Fruit fly (Drosophila melanogaster) whole organism, embryonic: ENCODE data around the gene Mks1.

ENCODE experiments used
- C15 ChIP-seq: fragments of 200-800 bp; sonication (Bioruptor generic); IDR thresholded peaks from 3 replicates; pipeline ENCODE4 v1.3.6; 2022; ENCODE audit warnings: missing biosample characterization, missing genetic modification characterization
- CG13287 ChIP-seq: fragments of 200-800 bp; sonication (Bioruptor generic); IDR thresholded peaks from 2 replicates; pipeline ENCODE4 v1.3.6; 2022; ENCODE audit warnings: missing biosample characterization, missing genetic modification characterization; ENCODE audit not compliant: partially characterized antibody
- CG13296 ChIP-seq: fragments of 200-800 bp; sonication (Bioruptor generic); optimal IDR thresholded peaks from 3 replicates; lab custom pipeline; 2018; ENCODE audit warnings: missing biosample characterization, mild to moderate bottlenecking, missing genetic modification characterization
- CG13424 ChIP-seq: fragments of 200-800 bp; sonication (Bioruptor generic); optimal IDR thresholded peaks from 2 replicates; lab custom pipeline; 2019; ENCODE audit warnings: missing biosample characterization, mild to moderate bottlenecking, missing genetic modification characterization, moderate library complexity
- CG15269 ChIP-seq: fragments of 200-800 bp; sonication (Bioruptor generic); optimal IDR thresholded peaks from 2 replicates; lab custom pipeline; 2018; ENCODE audit warnings: missing biosample characterization, mild to moderate bottlenecking, missing genetic modification characterization, moderate library complexity
- CG1603 ChIP-seq: fragments of 200-800 bp; sonication (Bioruptor generic); optimal IDR thresholded peaks from 2 replicates; lab custom pipeline; 2019; ENCODE audit warnings: missing biosample characterization, mild to moderate bottlenecking, missing genetic modification characterization, moderate library complexity
- CG16815 ChIP-seq: fragments of 200-800 bp; sonication (Bioruptor generic); optimal IDR thresholded peaks from 3 replicates; lab custom pipeline; 2017; ENCODE audit warnings: missing biosample characterization, mild to moderate bottlenecking, missing genetic modification characterization
- CG17328 ChIP-seq: fragments of 200-800 bp; sonication (Bioruptor generic); IDR thresholded peaks from 2 replicates; pipeline ENCODE4 v1.3.6; 2022; ENCODE audit warnings: missing biosample characterization, missing genetic modification characterization
- CG18476 ChIP-seq: fragments of 200-800 bp; sonication (Bioruptor generic); optimal IDR thresholded peaks from 2 replicates; lab custom pipeline; 2016; ENCODE audit warnings: missing biosample characterization, mild to moderate bottlenecking, missing genetic modification characterization
- CG2889 ChIP-seq: fragments of 200-800 bp; sonication (Bioruptor generic); IDR thresholded peaks from 3 replicates; pipeline ENCODE4 v1.3.6; 2022; ENCODE audit warnings: missing biosample characterization, missing genetic modification characterization
- CG30403 ChIP-seq: fragments of 200-800 bp; sonication (Bioruptor generic); optimal IDR thresholded peaks from 3 replicates; lab custom pipeline; 2016; ENCODE audit warnings: missing biosample characterization, missing genetic modification characterization
- CG4820 ChIP-seq: fragments of 200-800 bp; sonication (Bioruptor generic); optimal IDR thresholded peaks from 3 replicates; lab custom pipeline; 2016; ENCODE audit warnings: missing biosample characterization, missing genetic modification characterization
- CG5180 ChIP-seq: fragments of 200-800 bp; sonication (Bioruptor generic); optimal IDR thresholded peaks from 3 replicates; lab custom pipeline; 2017; ENCODE audit warnings: missing biosample characterization, missing genetic modification characterization, mild to moderate bottlenecking, moderate library complexity, missing genetic modification reagents
- CG6272 ChIP-seq: fragments of 200-800 bp; sonication (Bioruptor generic); IDR thresholded peaks from 2 replicates; pipeline ENCODE4 v1.3.6; 2022; ENCODE audit warnings: missing biosample characterization, missing genetic modification characterization
- CG6765 ChIP-seq: fragments of 200-800 bp; sonication (Bioruptor generic); optimal IDR thresholded peaks from 3 replicates; lab custom pipeline; 2017; ENCODE audit warnings: missing biosample characterization, mild to moderate bottlenecking, missing genetic modification characterization
- CG6813 ChIP-seq: fragments of 200-800 bp; sonication (Bioruptor generic); optimal IDR thresholded peaks from 2 replicates; lab custom pipeline; 2017; ENCODE audit warnings: missing biosample characterization, missing genetic modification characterization, mild to moderate bottlenecking, moderate library complexity, missing genetic modification reagents
- CG7271 ChIP-seq: fragments of 200-800 bp; sonication (Bioruptor generic); optimal IDR thresholded peaks from 2 replicates; lab custom pipeline; 2018; ENCODE audit warnings: missing biosample characterization, mild to moderate bottlenecking, missing genetic modification characterization, moderate library complexity
- CG8944 ChIP-seq: fragments of 200-800 bp; sonication (Bioruptor generic); optimal IDR thresholded peaks from 3 replicates; lab custom pipeline; 2016; ENCODE audit warnings: missing biosample characterization, missing genetic modification characterization
- CkIIα-i1 ChIP-seq: fragments of 200-800 bp; sonication (Bioruptor generic); IDR thresholded peaks from 2 replicates; pipeline ENCODE4 v1.3.6; 2022; ENCODE audit warnings: missing biosample characterization, missing genetic modification characterization
- Dek ChIP-seq: fragments of 200-800 bp; sonication (Bioruptor generic); optimal IDR thresholded peaks from 3 replicates; lab custom pipeline; 2019; ENCODE audit warnings: missing biosample characterization, mild to moderate bottlenecking, missing genetic modification characterization, moderate library complexity
- Doc2 ChIP-seq: fragments of 200-800 bp; sonication (Bioruptor generic); IDR thresholded peaks from 2 replicates; pipeline ENCODE4 v1.3.6; 2022; ENCODE audit warnings: missing biosample characterization, missing genetic modification characterization
- Ets65A ChIP-seq: fragments of 200-800 bp; sonication (Bioruptor generic); peaks from one replicate; lab custom pipeline; 2016; ENCODE audit warnings: missing biosample characterization, missing genetic modification characterization
- H15 ChIP-seq: fragments of 200-800 bp; sonication (Bioruptor generic); IDR thresholded peaks from 3 replicates; pipeline ENCODE4 v1.3.6; 2022; ENCODE audit warnings: missing biosample characterization, missing genetic modification characterization
- H2.0 ChIP-seq: fragments of 200-800 bp; sonication (Bioruptor generic); IDR thresholded peaks from 2 replicates; pipeline ENCODE4 v1.3.6; 2022; ENCODE audit warnings: missing biosample characterization, missing genetic modification characterization
- HLH54F ChIP-seq: fragments of 200-800 bp; sonication (Bioruptor generic); optimal IDR thresholded peaks from 3 replicates; lab custom pipeline; 2016; ENCODE audit warnings: missing biosample characterization, missing genetic modification characterization
- Oli ChIP-seq: fragments of 200-800 bp; sonication (Bioruptor generic); optimal IDR thresholded peaks from 2 replicates; lab custom pipeline; 2018; ENCODE audit warnings: missing biosample characterization, mild to moderate bottlenecking, missing genetic modification characterization, moderate library complexity
- Ptx1 ChIP-seq: fragments of 200-800 bp; sonication (Bioruptor generic); IDR thresholded peaks from 2 replicates; pipeline ENCODE4 v1.3.6; 2022; ENCODE audit warnings: missing biosample characterization, missing genetic modification characterization
- Six4 ChIP-seq: fragments of 200-800 bp; sonication (Bioruptor generic); optimal IDR thresholded peaks from 2 replicates; lab custom pipeline; 2016; ENCODE audit warnings: missing biosample characterization, missing genetic modification characterization
- Sox102F ChIP-seq: fragments of 200-800 bp; sonication (Bioruptor generic); optimal IDR thresholded peaks from 2 replicates; lab custom pipeline; 2018; ENCODE audit warnings: missing biosample characterization, mild to moderate bottlenecking, missing genetic modification characterization, moderate library complexity
- Ssrp ChIP-seq: fragments of 200-800 bp; sonication (Bioruptor generic); optimal IDR thresholded peaks from 2 replicates; lab custom pipeline; 2018; ENCODE audit warnings: missing biosample characterization, mild to moderate bottlenecking, missing genetic modification characterization, moderate library complexity
- Usf ChIP-seq: fragments of 200-800 bp; sonication (Bioruptor generic); optimal IDR thresholded peaks from 2 replicates; lab custom pipeline; 2017; ENCODE audit warnings: missing genotype, missing biosample characterization, missing genetic modification characterization
- Xbp1 ChIP-seq: fragments of 200-800 bp; sonication (Bioruptor generic); optimal IDR thresholded peaks from 3 replicates; lab custom pipeline; 2016; ENCODE audit warnings: missing biosample characterization, mild to moderate bottlenecking, missing genetic modification characterization
- Xrp1 ChIP-seq: fragments of 200-800 bp; sonication (Bioruptor generic); IDR thresholded peaks from 2 replicates; pipeline ENCODE4 v1.3.6; 2022; ENCODE audit warnings: missing biosample characterization, missing genetic modification characterization
- al ChIP-seq: fragments of 200-800 bp; sonication (Bioruptor generic); IDR thresholded peaks from 2 replicates; pipeline ENCODE4 v1.3.6; 2022; ENCODE audit warnings: missing biosample characterization, missing genetic modification characterization
- ap ChIP-seq: fragments of 200-800 bp; sonication (Bioruptor generic); IDR thresholded peaks from 2 replicates; pipeline ENCODE4 v1.3.6; 2022; ENCODE audit warnings: missing biosample characterization, missing genetic modification characterization
- btn ChIP-seq: fragments of 200-800 bp; sonication (Bioruptor generic); optimal IDR thresholded peaks from 2 replicates; lab custom pipeline; 2016; ENCODE audit warnings: missing biosample characterization, missing genetic modification characterization
- corto ChIP-seq: fragments of 200-800 bp; sonication (Bioruptor generic); optimal IDR thresholded peaks from 2 replicates; lab custom pipeline; 2016; ENCODE audit warnings: missing biosample characterization, mild to moderate bottlenecking, missing genetic modification characterization, moderate library complexity
- crc ChIP-seq: fragments of 200-800 bp; sonication (Bioruptor generic); optimal IDR thresholded peaks from 2 replicates; lab custom pipeline; 2016; ENCODE audit warnings: missing biosample characterization, missing genetic modification characterization
- da ChIP-seq: fragments of 200-800 bp; sonication (Bioruptor generic); optimal IDR thresholded peaks from 2 replicates; lab custom pipeline; 2016; ENCODE audit warnings: missing biosample characterization, missing genetic modification characterization
- dati ChIP-seq: fragments of 200-800 bp; sonication (Bioruptor generic); IDR thresholded peaks from 2 replicates; pipeline ENCODE4 v1.3.6; 2022; ENCODE audit warnings: missing biosample characterization, missing genetic modification characterization
- dmrt99B ChIP-seq: fragments of 200-800 bp; sonication (Bioruptor generic); optimal IDR thresholded peaks from 2 replicates; lab custom pipeline; 2018; ENCODE audit warnings: missing biosample characterization, mild to moderate bottlenecking, missing genetic modification characterization, moderate library complexity
- ems ChIP-seq: fragments of 200-800 bp; sonication (Bioruptor generic); optimal IDR thresholded peaks from 3 replicates; lab custom pipeline; 2016; ENCODE audit warnings: missing biosample characterization, missing genetic modification characterization
- grau ChIP-seq: fragments of 200-800 bp; optimal IDR thresholded peaks from 3 replicates; lab custom pipeline; 2019; ENCODE audit warnings: missing biosample characterization, mild to moderate bottlenecking, missing genetic modification characterization, moderate library complexity
- jumu ChIP-seq: fragments of 200-800 bp; sonication (Bioruptor generic); optimal IDR thresholded peaks from 3 replicates; lab custom pipeline; 2016; ENCODE audit warnings: missing biosample characterization, missing genetic modification characterization
- org-1 ChIP-seq: fragments of 200-800 bp; sonication (Bioruptor generic); optimal IDR thresholded peaks from 2 replicates; lab custom pipeline; 2017; ENCODE audit warnings: missing biosample characterization, missing genetic modification characterization
- pan ChIP-seq, 4 experiments: fragments of >200 bp in 3 of 4; fragments of 200-800 bp in 1 of 4; sonication (Bioruptor generic) in 1 of 4; optimal IDR thresholded peaks in 3 of 4; IDR thresholded peaks in 1 of 4; 2 replicates each; pipeline versions ENCODE4 v1.3.6 to Lab custom; 2017 to 2022; ENCODE audit warnings: missing biosample characterization in 2 of 4, missing genetic modification characterization in 2 of 4, mixed read lengths in 1 of 4
- prd ChIP-seq, 3 experiments: fragments of >200 bp in 2 of 3; fragments of 200-800 bp in 1 of 3; sonication (Bioruptor generic) in 1 of 3; optimal IDR thresholded peaks in 2 of 3; IDR thresholded peaks in 1 of 3; 2 replicates in 2 of 3; 3 replicates in 1 of 3; pipeline versions ENCODE4 v1.3.6 to Lab custom; 2017 to 2022; ENCODE audit warnings: missing biosample characterization in 1 of 3, missing genetic modification characterization in 1 of 3
- pros ChIP-seq: fragments of 200-800 bp; sonication (Bioruptor generic); optimal IDR thresholded peaks from 3 replicates; lab custom pipeline; 2019; ENCODE audit warnings: missing biosample characterization, mild to moderate bottlenecking, missing genetic modification characterization, moderate library complexity
- scrt ChIP-seq: fragments of 200-800 bp; sonication (Bioruptor generic); optimal IDR thresholded peaks from 2 replicates; lab custom pipeline; 2018; ENCODE audit warnings: missing biosample characterization, mild to moderate bottlenecking, missing genetic modification characterization, moderate library complexity
- sens ChIP-seq: fragments of 200-800 bp; sonication (Bioruptor generic); peaks from one replicate; lab custom pipeline; 2016; ENCODE audit warnings: missing biosample characterization, missing genetic modification characterization
- vvl ChIP-seq: fragments of 200-800 bp; sonication (Bioruptor generic); IDR thresholded peaks from 2 replicates; pipeline ENCODE4 v1.3.6; 2022; ENCODE audit warnings: missing biosample characterization, missing genetic modification characterization

Gene Mks1

dm6 chrX:12447874-12448273 lies 48.5 kb downstream of the Mks1 start (continued):
- no peak for TF ChIP-seq Dek
- no peak for TF ChIP-seq CG6272 (GFP tag; lab: Robert Waterston, UW)
- no peak for TF ChIP-seq CG6765 (GFP tag; lab: Kevin White, UChicago)
- no peak for TF ChIP-seq dati
- no peak for TF ChIP-seq CG5180 (GFP tag; lab: Kevin White, UChicago)
- peak; percentile 10; the same call in 1 of the 2 replicates for TF ChIP-seq Xrp1 (GFP tag; lab: Robert Waterston, UW)
- TF ChIP-seq crc = no peak
- no peak for TF ChIP-seq scrt (GFP tag; lab: Kevin White, UChicago)
- no peak for TF ChIP-seq org-1 (GFP tag; lab: Kevin White, UChicago)
- no peak for TF ChIP-seq CG1603 (tag; lab: Kevin White, UChicago)
- TF ChIP-seq dmrt99B (tag; lab: Kevin White, UChicago) = peak; percentile 47
- TF ChIP-seq CG2889 (GFP tag; lab: Robert Waterston, UW) = no peak
- no peak for TF ChIP-seq pros (GFP tag; lab: Kevin White, UChicago)
- no peak for TF ChIP-seq Doc2 (GFP tag; lab: Robert Waterston, UW)
- peak; percentile 5 for TF ChIP-seq CG4820
- TF ChIP-seq Ets65A = peak; percentile 42
- TF ChIP-seq CG17328 (GFP tag; lab: Robert Waterston, UW) = no peak
- peak; percentile 7 for TF ChIP-seq CG13424 (tag; lab: Kevin White, UChicago)
- TF ChIP-seq CG18476 (GFP tag; lab: Kevin White, UChicago) = no peak
- no peak for TF ChIP-seq CG6813
- peak; percentile 6 for TF ChIP-seq Xbp1 (GFP tag; lab: Kevin White, UChicago)
- TF ChIP-seq CG13287 = no peak
- peak; percentile 56 for TF ChIP-seq Sox102F (GFP tag; lab: Kevin White, UChicago)
- TF ChIP-seq Ssrp (tag; lab: Kevin White, UChicago) = peak; percentile 29
- TF ChIP-seq CG7271 (tag; lab: Kevin White, UChicago) = no peak
- no peak for TF ChIP-seq prd (optimal IDR thresholded peaks at IDR 0.05; lab: Kevin White, UChicago)
- TF ChIP-seq prd (GFP tag; IDR thresholded peaks at IDR 0.05; lab: Robert Waterston, UW) = no peak
- peak; percentile 25 for TF ChIP-seq Oli
- TF ChIP-seq Six4 = no peak
- peak; percentile 14 for TF ChIP-seq CG15269 (tag; lab: Kevin White, UChicago)
- peak; percentile 26 for TF ChIP-seq CG30403 (GFP tag; lab: Kevin White, UChicago)
- peak; percentile 31 for TF ChIP-seq grau
- TF ChIP-seq CG8944 (GFP tag; lab: Kevin White, UChicago) = no peak
- TF ChIP-seq H15 (GFP tag; lab: Robert Waterston, UW) = no peak
- TF ChIP-seq vvl (GFP tag; lab: Robert Waterston, UW) = no peak
- TF ChIP-seq da = no peak
- no peak for TF ChIP-seq HLH54F
- TF ChIP-seq Ptx1 (GFP tag; lab: Robert Waterston, UW) = peak; percentile 16; the same call in 1 of the 2 replicates
- TF ChIP-seq pan (optimal IDR thresholded peaks at IDR 0.05; lab: Kevin White, UChicago) = no peak
- no peak for TF ChIP-seq pan (GFP tag; optimal IDR thresholded peaks at IDR 0.05 in 1 of 2, IDR thresholded peaks at IDR 0.05 in 1 of 2)
- no peak for TF ChIP-seq ems (GFP tag; lab: Kevin White, UChicago)
- no peak for TF ChIP-seq CG13296 (GFP tag; lab: Kevin White, UChicago)
- TF ChIP-seq sens = peak; percentile 77
- no peak for TF ChIP-seq corto
- no peak for TF ChIP-seq al
- TF ChIP-seq jumu (GFP tag; lab: Kevin White, UChicago) = no peak
- TF ChIP-seq H2.0 (GFP tag; lab: Robert Waterston, UW) = no peak
- no peak for TF ChIP-seq CkIIα-i1 (GFP tag; lab: Robert Waterston, UW)
- no peak for TF ChIP-seq ap
- no peak for TF ChIP-seq CG16815
- TF ChIP-seq Usf (GFP tag; lab: Kevin White, UChicago) = no peak
- no peak for TF ChIP-seq C15
- TF ChIP-seq btn = no peak
